Worm (Caenorhabditis elegans): Measurements from ENCODE around the gene F19B2.6.

The F19B2.6 gene

ce11 chrV:20127543-20127942 is 30.8 kb upstream of the F19B2.6 start:
- TF ChIP-seq zfh-2 (GFP tag; conservative IDR thresholded peaks at IDR 0.05) (peak; percentile 88), egrh-3 (GFP tag; IDR thresholded peaks at IDR 0.05) (peak; percentile 68; the same call in 1 of the 2 replicates), nhr-120 (GFP tag; IDR thresholded peaks at IDR 0.05) (0 out of 2 replicates have a peak, but pooled peaks have one; percentile 31), cebp-2 (GFP tag; IDR thresholded peaks at IDR 0.05) (no peak)

ce11 chrV:20133163-20133562 is 25.2 kb upstream of the F19B2.6 start, which contains the start of gene ssu-1:
Gene ssu-1, minus strand, starts transcription at chrV:20133263.
- TF ChIP-seq cebp-2 (GFP tag; IDR thresholded peaks at IDR 0.05) = no peak
- TF ChIP-seq B0019.2 (GFP tag; conservative IDR thresholded peaks at IDR 0.05) = no peak
- no peak for TF ChIP-seq nfyb-1 (GFP tag; IDR thresholded peaks at IDR 0.05)
- no peak for TF ChIP-seq sea-2 (GFP tag; IDR thresholded peaks at IDR 0.05)
- TF ChIP-seq dpl-1 (GFP tag; optimal IDR thresholded peaks at IDR 0.05) = no peak
- TF ChIP-seq somi-1 (GFP tag; optimal IDR thresholded peaks at IDR 0.05) = no peak
- TF ChIP-seq madf-8 (GFP tag; conservative IDR thresholded peaks at IDR 0.05) = no peak
- TF ChIP-seq ztf-22 (GFP tag; optimal IDR thresholded peaks at IDR 0.05) = no peak
- no peak for TF ChIP-seq sdz-38 (tag; optimal IDR thresholded peaks at IDR 0.05)
- TF ChIP-seq ztf-28 (GFP tag; IDR thresholded peaks at IDR 0.05) = no peak
- no peak for TF ChIP-seq mel-28 (tag; optimal IDR thresholded peaks at IDR 0.05; ENCODE audit: borderline replicate concordance)
- no peak for TF ChIP-seq pha-4 (tag; optimal IDR thresholded peaks at IDR 0.05)
- TF ChIP-seq hsf-1 (GFP tag; IDR thresholded peaks at IDR 0.05) = no peak
- TF ChIP-seq C17E4.6 (GFP tag; IDR thresholded peaks at IDR 0.05) = no peak
- TF ChIP-seq hmg-1.2 (GFP tag; IDR thresholded peaks at IDR 0.05) = no peak
- no peak for TF ChIP-seq madf-10 (tag; optimal IDR thresholded peaks at IDR 0.05)

ce11 chrV:20134797-20135196 is 23.5 kb upstream of the F19B2.6 start:
- TF ChIP-seq hrde-1 (tag; optimal IDR thresholded peaks at IDR 0.05; ENCODE audit: borderline replicate concordance) (no peak), nhr-80 (tag; optimal IDR thresholded peaks at IDR 0.05) (no peak), lin-54 (GFP tag; optimal IDR thresholded peaks at IDR 0.05) (no peak), ztf-6 (GFP tag; IDR thresholded peaks at IDR 0.05) (no peak), zfh-2 (GFP tag; conservative IDR thresholded peaks at IDR 0.05) (peak; percentile 60; the same call in 1 of the 2 replicates), egrh-3 (GFP tag; IDR thresholded peaks at IDR 0.05) (peak; percentile 35; the same call in 1 of the 2 replicates), lin-26 (GFP tag; IDR thresholded peaks at IDR 0.05) (no peak), tbx-9 (tag; optimal IDR thresholded peaks at IDR 0.05; ENCODE audit: borderline replicate concordance) (no peak)

ce11 chrV:20135247-20135646 is 23.1 kb upstream of the F19B2.6 start, which contains the start of gene Y113G7A.22:
Gene Y113G7A.22, minus strand, starts transcription at chrV:20135347.
- no peak for TF ChIP-seq Y79H2A.3 (GFP tag; conservative IDR thresholded peaks at IDR 0.05)
- no peak for TF ChIP-seq nfya-2 (GFP tag; IDR thresholded peaks at IDR 0.05)
- no peak for TF ChIP-seq zfh-2 (GFP tag; conservative IDR thresholded peaks at IDR 0.05)
- no peak for TF ChIP-seq B0019.2 (GFP tag; conservative IDR thresholded peaks at IDR 0.05)
- TF ChIP-seq rpc-1 (optimal IDR thresholded peaks at IDR 0.05) = no peak
- TF ChIP-seq rpc-1 (tag; optimal IDR thresholded peaks at IDR 0.05) = no peak
- TF ChIP-seq ceh-91 (GFP tag; IDR thresholded peaks at IDR 0.05) = no peak
- TF ChIP-seq unc-62 (GFP tag; optimal IDR thresholded peaks at IDR 0.05) = no peak
- no peak for TF ChIP-seq pbrm-1 (GFP tag; IDR thresholded peaks at IDR 0.05)
- no peak for TF ChIP-seq K12H6.12 (tag; optimal IDR thresholded peaks at IDR 0.05)
- TF ChIP-seq lag-1 (GFP tag; IDR thresholded peaks at IDR 0.05) = no peak
- no peak for TF ChIP-seq bed-2 (GFP tag; IDR thresholded peaks at IDR 0.05)
- TF ChIP-seq gei-17 (GFP tag; optimal IDR thresholded peaks at IDR 0.05) = no peak
- no peak for TF ChIP-seq repo-1 (tag; optimal IDR thresholded peaks at IDR 0.05)
- no peak for TF ChIP-seq unc-130 (GFP tag; optimal IDR thresholded peaks at IDR 0.05)
- no peak for TF ChIP-seq F49E8.2 (tag; optimal IDR thresholded peaks at IDR 0.05; ENCODE audit: insufficient read depth)
- no peak for TF ChIP-seq lsl-1 (GFP tag; optimal IDR thresholded peaks at IDR 0.05)
- no peak for TF ChIP-seq mxl-1 (tag; optimal IDR thresholded peaks at IDR 0.05)
